Worm (Caenorhabditis elegans) whole organism, young adult: Measurements from ENCODE around the gene snpc-1.3.

Experiments used
- B0019.2 ChIP-seq: fragments of 200-800 bp; sonication (Bioruptor generic); conservative IDR thresholded peaks from 2 replicates; pipeline ENCODE4 v1.3.6; 2022; ENCODE audit warnings: missing genetic modification reagents, missing genetic modification characterization, missing compliant biosample characterization
- B0035.1 ChIP-seq: sonication (generic microtip); optimal IDR thresholded peaks from 2 replicates; lab custom pipeline; 2016; ENCODE audit warnings: missing genetic modification characterization, mild to moderate bottlenecking, missing compliant biosample characterization, missing genotype, missing genetic modification reagents
- F22D6.2 ChIP-seq: sonication (generic microtip); optimal IDR thresholded peaks from 2 replicates; lab custom pipeline; 2016; ENCODE audit warnings: mild to moderate bottlenecking, missing genetic modification characterization, missing compliant biosample characterization
- F33H1.4 ChIP-seq: fragments of 200-800 bp; sonication (Bioruptor generic); IDR thresholded peaks from 2 replicates; pipeline ENCODE4 v1.3.6; 2022; ENCODE audit warnings: missing genetic modification reagents, missing genetic modification characterization, missing compliant biosample characterization
- F52B5.7 ChIP-seq: sonication (generic microtip); optimal IDR thresholded peaks from 2 replicates; lab custom pipeline; 2016; ENCODE audit warnings: mild to moderate bottlenecking, missing genetic modification characterization, missing compliant biosample characterization
- K11D2.4 ChIP-seq: fragments of 200-800 bp; sonication (Bioruptor generic); IDR thresholded peaks from 2 replicates; pipeline ENCODE4 v1.3.6; 2022; ENCODE audit warnings: missing genetic modification reagents, missing genetic modification characterization, missing compliant biosample characterization
- K12H6.12 ChIP-seq: fragments of 200-800 bp; sonication (Bioruptor generic); optimal IDR thresholded peaks from 2 replicates; lab custom pipeline; 2018; ENCODE audit warnings: mild to moderate bottlenecking, missing genetic modification characterization, missing compliant biosample characterization
- T26A5.8 ChIP-seq: sonication (generic microtip); optimal IDR thresholded peaks from 2 replicates; lab custom pipeline; 2016; ENCODE audit warnings: missing genetic modification characterization, missing compliant biosample characterization
- Y53F4B.3 ChIP-seq: fragments of 200-800 bp; sonication (Bioruptor generic); IDR thresholded peaks from 2 replicates; pipeline ENCODE4 v1.3.6; 2022; ENCODE audit warnings: missing genetic modification reagents, missing genetic modification characterization, missing compliant biosample characterization
- Y53G8AR.9 ChIP-seq: fragments of 200-800 bp; sonication (Bioruptor generic); conservative IDR thresholded peaks from 2 replicates; pipeline ENCODE4 v1.3.6; 2022; ENCODE audit warnings: missing genetic modification reagents, missing genetic modification characterization, missing compliant biosample characterization
- Y67H2A.10 ChIP-seq: fragments of 200-800 bp; sonication (Bioruptor generic); conservative IDR thresholded peaks from 2 replicates; pipeline ENCODE4 v1.3.6; 2022; ENCODE audit warnings: missing genetic modification reagents, missing genetic modification characterization, missing compliant biosample characterization
- athp-1 ChIP-seq: sonication (generic microtip); optimal IDR thresholded peaks from 2 replicates; lab custom pipeline; 2017; ENCODE audit warnings: mild to moderate bottlenecking, missing genetic modification characterization, missing compliant biosample characterization
- bed-1 ChIP-seq: fragments of 200-800 bp; sonication (Bioruptor generic); IDR thresholded peaks from 2 replicates; pipeline ENCODE4 v1.3.6; 2022; ENCODE audit warnings: missing genetic modification reagents, missing genetic modification characterization, missing compliant biosample characterization
- ceh-27 ChIP-seq: fragments of 200-800 bp; sonication (Bioruptor generic); optimal IDR thresholded peaks from 2 replicates; lab custom pipeline; 2018; ENCODE audit warnings: mild to moderate bottlenecking, missing genetic modification characterization, moderate library complexity, missing compliant biosample characterization
- chd-7 ChIP-seq: sonication (generic microtip); optimal IDR thresholded peaks from 2 replicates; lab custom pipeline; 2016; ENCODE audit warnings: mild to moderate bottlenecking, missing genetic modification characterization, moderate library complexity, missing compliant biosample characterization
- die-1 ChIP-seq: sonication (generic microtip); optimal IDR thresholded peaks from 2 replicates; lab custom pipeline; 2016; ENCODE audit warnings: missing genotype, mild to moderate bottlenecking, missing genetic modification characterization, missing compliant biosample characterization
- dox-1 ChIP-seq: fragments of 200-800 bp; sonication (Bioruptor generic); IDR thresholded peaks from 2 replicates; pipeline ENCODE4 v1.3.6; 2022; ENCODE audit warnings: missing genetic modification reagents, missing genetic modification characterization, missing compliant biosample characterization
- dpff-1 ChIP-seq: sonication (generic microtip); optimal IDR thresholded peaks from 2 replicates; lab custom pipeline; 2017; ENCODE audit warnings: mild to moderate bottlenecking, missing genetic modification characterization, missing compliant biosample characterization
- efl-1 ChIP-seq: fragments of 150-350 bp; optimal IDR thresholded peaks from 2 replicates; lab custom pipeline; 2014; ENCODE audit warnings: missing biosample characterization, missing genetic modification reagents, missing genetic modification characterization
- egl-44 ChIP-seq: fragments of 200-800 bp; sonication (Bioruptor generic); IDR thresholded peaks from 2 replicates; pipeline ENCODE4 v1.3.6; 2022; ENCODE audit warnings: missing genetic modification reagents, missing genetic modification characterization, missing compliant biosample characterization
- fkh-3 ChIP-seq: sonication (generic microtip); optimal IDR thresholded peaks from 2 replicates; lab custom pipeline; 2016; ENCODE audit warnings: mild to moderate bottlenecking, missing genetic modification characterization, missing compliant biosample characterization
- gei-17 ChIP-seq: fragments of 200-800 bp; sonication (Bioruptor generic); optimal IDR thresholded peaks from 2 replicates; lab custom pipeline; 2018; ENCODE audit warnings: mild to moderate bottlenecking, missing genetic modification characterization, missing compliant biosample characterization
- let-526 ChIP-seq: fragments of 200-800 bp; sonication (Bioruptor generic); IDR thresholded peaks from 2 replicates; pipeline ENCODE4 v1.3.6; 2022; ENCODE audit warnings: missing genetic modification reagents, missing genetic modification characterization, missing compliant biosample characterization
- let-607 ChIP-seq, 2 experiments: fragments of 200-800 bp in 1 of 2; sonication (Bioruptor generic) in 1 of 2; sonication (generic microtip) in 1 of 2; optimal IDR thresholded peaks; 2 replicates each; lab custom pipeline; 2016 to 2018; ENCODE audit warnings: mild to moderate bottlenecking in 2 of 2, missing compliant biosample characterization in 2 of 2, missing genetic modification characterization in 2 of 2, moderate library complexity in 2 of 2, missing genotype in 1 of 2
- lin-26 ChIP-seq: fragments of 200-800 bp; sonication (Bioruptor generic); IDR thresholded peaks from 2 replicates; pipeline ENCODE4 v1.3.6; 2022; ENCODE audit warnings: missing genetic modification reagents, missing genetic modification characterization, missing compliant biosample characterization
- madf-10 ChIP-seq: sonication (generic microtip); optimal IDR thresholded peaks from 2 replicates; lab custom pipeline; 2016; ENCODE audit warnings: mild to moderate bottlenecking, missing genetic modification characterization, missing compliant biosample characterization
- madf-6 ChIP-seq: fragments of 200-800 bp; sonication (Bioruptor generic); IDR thresholded peaks from 2 replicates; pipeline ENCODE4 v1.3.6; 2022; ENCODE audit warnings: missing genetic modification reagents, missing genetic modification characterization, missing compliant biosample characterization
- nfya-1 ChIP-seq: sonication (generic microtip); optimal IDR thresholded peaks from 2 replicates; lab custom pipeline; 2017; ENCODE audit warnings: antibody characterized with exemption, missing compliant biosample characterization, missing genetic modification characterization, borderline replicate concordance; ENCODE audit not compliant: insufficient read depth
- nfya-2 ChIP-seq: fragments of 200-800 bp; sonication (Bioruptor generic); IDR thresholded peaks from 2 replicates; pipeline ENCODE4 v1.3.6; 2022; ENCODE audit warnings: missing genetic modification reagents, missing genetic modification characterization, missing compliant biosample characterization
- nfyb-1 ChIP-seq: fragments of 200-800 bp; sonication (Bioruptor generic); IDR thresholded peaks from 2 replicates; pipeline ENCODE4 v1.3.6; 2022; ENCODE audit warnings: missing genetic modification reagents, missing genetic modification characterization, missing compliant biosample characterization
- nhr-27 ChIP-seq: fragments of 200-800 bp; sonication (Bioruptor generic); optimal IDR thresholded peaks from 2 replicates; lab custom pipeline; 2018; ENCODE audit warnings: mild to moderate bottlenecking, missing genetic modification characterization, moderate library complexity, missing compliant biosample characterization
- nhr-80 ChIP-seq: sonication (generic microtip); optimal IDR thresholded peaks from 2 replicates; lab custom pipeline; 2016; ENCODE audit warnings: missing genetic modification characterization, missing compliant biosample characterization
- nhr-90 ChIP-seq: sonication (generic microtip); optimal IDR thresholded peaks from 2 replicates; lab custom pipeline; 2016; ENCODE audit warnings: missing genotype, mild to moderate bottlenecking, missing genetic modification characterization, missing compliant biosample characterization
- sea-2 ChIP-seq: fragments of 200-800 bp; sonication (Bioruptor generic); IDR thresholded peaks from 2 replicates; pipeline ENCODE4 v1.3.6; 2022; ENCODE audit warnings: missing genetic modification characterization, missing compliant biosample characterization
- zim-3 ChIP-seq: sonication (generic microtip); optimal IDR thresholded peaks from 2 replicates; lab custom pipeline; 2017; ENCODE audit warnings: mild to moderate bottlenecking, missing genetic modification characterization, moderate library complexity, missing compliant biosample characterization
- ztf-18 ChIP-seq: sonication (generic microtip); optimal IDR thresholded peaks from 2 replicates; lab custom pipeline; 2016; ENCODE audit warnings: missing genotype, mild to moderate bottlenecking, missing genetic modification characterization, missing compliant biosample characterization
- ztf-25 ChIP-seq: fragments of 200-800 bp; sonication (Bioruptor generic); IDR thresholded peaks from 2 replicates; pipeline ENCODE4 v1.3.6; 2022; ENCODE audit warnings: missing genetic modification reagents, missing genetic modification characterization, missing compliant biosample characterization
- ztf-28 ChIP-seq: fragments of 200-800 bp; sonication (Bioruptor generic); IDR thresholded peaks from 2 replicates; pipeline ENCODE4 v1.3.6; 2022; ENCODE audit warnings: missing genetic modification reagents, missing genetic modification characterization, missing compliant biosample characterization
- ztf-3 ChIP-seq: fragments of 200-800 bp; sonication (Bioruptor generic); optimal IDR thresholded peaks from 2 replicates; lab custom pipeline; 2018; ENCODE audit warnings: mild to moderate bottlenecking, missing genetic modification characterization, missing compliant biosample characterization

The snpc-1.3 gene

ce11 chrV:5410679-5411078 is 28.3 kb downstream of the snpc-1.3 start, which contains the start of gene F08F3.4 (continued):
- TF ChIP-seq K11D2.4 (GFP tag; lab: Robert Waterston, UW) (0 out of 2 replicates have a peak, but pooled peaks have one; percentile 37), nhr-27 (tag; lab: Kevin White, UChicago) (no peak), chd-7 (tag; lab: Kevin White, UChicago) (peak; percentile 17), ztf-28 (GFP tag; lab: Robert Waterston, UW) (no peak)
- TF ChIP-seq, all 124 proteins: peak for 11

- TF ChIP-seq dpff-1 (tag; lab: Kevin White, UChicago) (no peak), K12H6.12 (tag; lab: Kevin White, UChicago) (peak; percentile 10)
These were observed 30.0 kb downstream of the snpc-1.3 start for ce11 chrV:5408921-5409320.

DNA sequence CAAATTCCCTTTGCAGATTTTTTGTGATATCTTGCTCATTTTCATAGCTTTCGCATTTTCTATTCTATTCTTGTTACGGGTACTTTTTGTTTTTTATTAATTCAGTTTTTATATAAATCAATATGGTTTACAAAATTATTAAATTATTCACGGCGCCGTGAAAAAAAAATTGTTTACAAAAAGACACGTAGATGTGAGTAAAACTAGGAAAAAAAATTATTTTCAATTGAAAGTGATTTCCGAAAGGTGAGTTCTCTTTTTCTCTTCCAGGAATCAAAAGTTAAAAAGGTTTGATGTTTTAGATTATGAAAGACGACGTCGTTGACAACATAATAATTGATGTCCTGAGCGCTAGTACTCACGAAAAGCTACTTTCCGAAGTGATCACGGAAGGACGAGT is 30.7 kb downstream of the snpc-1.3 start, which contains the start of gene C25A6.1:
Gene C25A6.1, plus strand, starts transcription at position 301 of the 400 bp plus-strand sequence.
- TF ChIP-seq B0019.2 = no peak
- no peak for TF ChIP-seq nfya-1 (tag; lab: Kevin White, UChicago)
- no peak for TF ChIP-seq nhr-80 (tag; lab: Kevin White, UChicago)
- TF ChIP-seq, all 124 proteins: peak for 0

DNA sequence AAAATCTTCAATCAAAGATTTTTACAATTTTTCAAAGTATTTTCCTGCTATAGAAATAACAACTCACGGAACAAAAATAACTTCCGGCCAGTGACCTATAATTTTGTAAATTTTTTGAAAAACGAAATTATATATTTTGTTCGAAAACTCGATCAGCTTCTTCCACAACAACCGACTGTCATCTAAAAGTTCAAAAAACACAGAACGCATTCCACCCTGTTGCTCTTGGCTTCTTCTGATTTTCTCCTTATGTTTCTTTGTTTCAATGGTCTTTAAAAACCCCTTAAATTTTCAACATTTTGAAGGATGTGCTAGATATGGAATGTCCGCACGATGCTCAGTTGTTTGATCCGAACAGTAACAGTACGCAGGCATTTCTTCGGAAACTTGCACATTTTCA is 33.9 kb downstream of the snpc-1.3 start, which contains the start of gene dmsr-7:
Gene dmsr-7, plus strand, starts transcription at position 301 of the 400 bp plus-strand sequence.
- no peak for TF ChIP-seq nfya-2 (GFP tag; lab: Robert Waterston, UW)
- no peak for TF ChIP-seq egl-44 (GFP tag; lab: Robert Waterston, UW)

- no peak for TF ChIP-seq die-1 (tag; lab: Kevin White, UChicago)
- no peak for TF ChIP-seq K11D2.4 (GFP tag; lab: Robert Waterston, UW)
- TF ChIP-seq ztf-18 (tag; lab: Kevin White, UChicago) = no peak
- no peak for TF ChIP-seq zim-3 (tag; lab: Kevin White, UChicago)
- no peak for TF ChIP-seq sea-2 (GFP tag; lab: Robert Waterston, UW)
- TF ChIP-seq nhr-90 (tag; lab: Kevin White, UChicago) = no peak
- no peak for TF ChIP-seq B0035.1 (tag; lab: Kevin White, UChicago)
- TF ChIP-seq let-526 (GFP tag; lab: Robert Waterston, UW) = no peak
- TF ChIP-seq ztf-3 (GFP tag; lab: Kevin White, UChicago) = no peak
- no peak for TF ChIP-seq gei-17 (GFP tag; lab: Kevin White, UChicago)
- no peak for TF ChIP-seq madf-6 (GFP tag; lab: Robert Waterston, UW)
- no peak for TF ChIP-seq fkh-3
- no peak for TF ChIP-seq Y53F4B.3 (GFP tag; lab: Robert Waterston, UW)
- TF ChIP-seq madf-10 (tag; lab: Kevin White, UChicago) = no peak
- TF ChIP-seq T26A5.8 (tag; lab: Kevin White, UChicago) = no peak
- TF ChIP-seq efl-1 (GFP tag; lab: Kevin White, UChicago) = no peak
These were observed 35.0 kb downstream of the snpc-1.3 start for ce11 chrV:5403938-5404337.

ce11 chrV:5392993-5393628 is 45.9 kb downstream of the snpc-1.3 start, which contains the start of gene C35A11.4:
Gene C35A11.4 (minus strand): TSS chrV:5393148.
- no peak for TF ChIP-seq Y53G8AR.9 (GFP tag; lab: Robert Waterston, UW)
- no peak for TF ChIP-seq Y67H2A.10
- TF ChIP-seq dpff-1 (tag; lab: Kevin White, UChicago) = no peak
- TF ChIP-seq F52B5.7 = no peak
- no peak for TF ChIP-seq ceh-27 (GFP tag; lab: Kevin White, UChicago)
- TF ChIP-seq bed-1 (GFP tag; lab: Robert Waterston, UW) = no peak
- no peak for TF ChIP-seq F33H1.4
- no peak for TF ChIP-seq lin-26 (GFP tag; lab: Robert Waterston, UW)
- TF ChIP-seq let-607 (tag; optimal IDR thresholded peaks at IDR 0.05; lab: Kevin White, UChicago) = peak in 1 of 2 experiments; percentile 3
- TF ChIP-seq ztf-25 = no peak
- TF ChIP-seq nfyb-1 = 0 out of 2 replicates have a peak, but pooled peaks have one; percentile 45
- no peak for TF ChIP-seq athp-1 (tag; lab: Kevin White, UChicago)
- no peak for TF ChIP-seq F22D6.2 (tag; lab: Kevin White, UChicago)
- TF ChIP-seq nhr-80 (tag; lab: Kevin White, UChicago) = peak; percentile 81
- TF ChIP-seq chd-7 (tag; lab: Kevin White, UChicago) = no peak
- no peak for TF ChIP-seq dox-1 (GFP tag; lab: Robert Waterston, UW)
